Worm (Caenorhabditis elegans) whole organism, L4 larva: ENCODE results near the gene acl-12.

Experiments used
- T20F7.1 ChIP-seq: fragments of 200-800 bp; sonication (Bioruptor generic); optimal IDR thresholded peaks from 2 replicates; lab custom pipeline; 2018; ENCODE audit warnings: mild to moderate bottlenecking, missing genetic modification characterization, missing compliant biosample characterization
- Y105C5A.15 ChIP-seq: fragments of 200-800 bp; sonication (Bioruptor generic); IDR thresholded peaks from 2 replicates; pipeline ENCODE4 v1.3.6; 2022; ENCODE audit warnings: missing genetic modification characterization, missing compliant biosample characterization
- aha-1 ChIP-seq: fragments of 150-350 bp; peaks from one replicate; lab custom pipeline; 2014; ENCODE audit warnings: missing biosample characterization, missing genetic modification characterization
- arid-1 ChIP-seq: fragments of 200-800 bp; sonication (Bioruptor generic); conservative IDR thresholded peaks from 2 replicates; pipeline ENCODE4 v1.3.6; 2022; ENCODE audit warnings: missing genetic modification reagents, missing genetic modification characterization, missing compliant biosample characterization
- ceh-28 ChIP-seq: fragments of 150-350 bp; optimal IDR thresholded peaks from 2 replicates; lab custom pipeline; 2014; ENCODE audit warnings: missing biosample characterization, missing genetic modification reagents, missing genetic modification characterization
- ces-1 ChIP-seq: fragments of 150-350 bp; sonication (generic microtip); optimal IDR thresholded peaks from 4 replicates; lab custom pipeline; 2014; ENCODE audit warnings: missing biosample characterization, missing genetic modification reagents, missing genetic modification characterization
- daf-19 ChIP-seq: fragments of 200-800 bp; sonication (Bioruptor generic); conservative IDR thresholded peaks from 2 replicates; pipeline ENCODE4 v1.3.6; 2022; ENCODE audit warnings: missing genetic modification characterization, missing compliant biosample characterization
- dmd-8 ChIP-seq: fragments of 200-800 bp; sonication (Bioruptor generic); IDR thresholded peaks from 2 replicates; pipeline ENCODE4 v1.3.6; 2022; ENCODE audit warnings: missing genetic modification characterization, missing compliant biosample characterization
- dpl-1 ChIP-seq: fragments of 150-350 bp; optimal IDR thresholded peaks from 2 replicates; lab custom pipeline; 2014; ENCODE audit warnings: missing biosample characterization, missing genetic modification reagents, missing genetic modification characterization
- duxl-1 ChIP-seq: sonication (generic microtip); optimal IDR thresholded peaks from 2 replicates; lab custom pipeline; 2016; ENCODE audit warnings: mild to moderate bottlenecking, missing genetic modification characterization, moderate library complexity, missing compliant biosample characterization; ENCODE audit not compliant: poor library complexity
- dve-1 ChIP-seq: sonication (generic microtip); optimal IDR thresholded peaks from 2 replicates; lab custom pipeline; 2017; ENCODE audit warnings: antibody characterized with exemption, mild to moderate bottlenecking, missing genetic modification characterization, missing compliant biosample characterization; ENCODE audit not compliant: insufficient read depth
- fkh-10 ChIP-seq: fragments of 150-350 bp; optimal IDR thresholded peaks from 2 replicates; lab custom pipeline; 2014; ENCODE audit warnings: missing biosample characterization, missing genetic modification reagents, missing genetic modification characterization
- fos-1 ChIP-seq: fragments of 150-350 bp; optimal IDR thresholded peaks from 2 replicates; lab custom pipeline; 2014; ENCODE audit warnings: missing biosample characterization, missing genetic modification characterization
- hif-1 ChIP-seq, 2 experiments: sonication (generic microtip); optimal IDR thresholded peaks; 2 replicates each; lab custom pipeline; 2016 to 2017; ENCODE audit warnings: missing compliant biosample characterization in 2 of 2, missing genetic modification characterization in 2 of 2, missing genetic modification reagents in 2 of 2, missing genotype in 2 of 2, mild to moderate bottlenecking in 1 of 2
- jun-1 ChIP-seq: fragments of 150-350 bp; optimal IDR thresholded peaks from 2 replicates; lab custom pipeline; 2014; ENCODE audit warnings: missing biosample characterization, missing genetic modification reagents, missing genetic modification characterization
- lim-7 ChIP-seq: fragments of 200-800 bp; sonication (Bioruptor generic); IDR thresholded peaks from 2 replicates; pipeline ENCODE4 v1.3.6; 2022; ENCODE audit warnings: missing genetic modification characterization, missing compliant biosample characterization
- lin-13 ChIP-seq: fragments of 150-350 bp; optimal IDR thresholded peaks from 2 replicates; lab custom pipeline; 2014; ENCODE audit warnings: missing biosample characterization, missing genetic modification reagents, missing genetic modification characterization
- lir-3 ChIP-seq: sonication (generic microtip); optimal IDR thresholded peaks from 2 replicates; lab custom pipeline; 2016; ENCODE audit warnings: mild to moderate bottlenecking, missing genetic modification characterization, missing compliant biosample characterization
- madf-5 ChIP-seq, 2 experiments: fragments of 200-800 bp; sonication (Bioruptor generic); IDR thresholded peaks; 2 replicates each; pipeline ENCODE4 v1.3.6; 2022; ENCODE audit warnings: missing compliant biosample characterization in 2 of 2, missing genetic modification characterization in 2 of 2
- madf-9 ChIP-seq: fragments of 200-800 bp; sonication (Bioruptor generic); conservative IDR thresholded peaks from 2 replicates; pipeline ENCODE4 v1.3.6; 2022; ENCODE audit warnings: missing genetic modification reagents, missing genetic modification characterization, missing compliant biosample characterization
- mep-1 ChIP-seq: fragments of 150-350 bp; sonication (generic microtip); optimal IDR thresholded peaks from 3 replicates; lab custom pipeline; 2014; ENCODE audit warnings: missing biosample characterization, missing genetic modification characterization
- nhr-10 ChIP-seq: fragments of 150-350 bp; optimal IDR thresholded peaks from 2 replicates; lab custom pipeline; 2014; ENCODE audit warnings: missing biosample characterization, missing genetic modification characterization
- nhr-11 ChIP-seq: fragments of 150-350 bp; optimal IDR thresholded peaks from 2 replicates; lab custom pipeline; 2014; ENCODE audit warnings: missing biosample characterization, missing genetic modification characterization
- nhr-237 ChIP-seq: sonication (generic microtip); optimal IDR thresholded peaks from 2 replicates; lab custom pipeline; 2017; ENCODE audit warnings: missing biosample characterization, missing genetic modification characterization
- nhr-25 ChIP-seq: sonication (generic microtip); optimal IDR thresholded peaks from 2 replicates; lab custom pipeline; 2017; ENCODE audit warnings: missing genetic modification characterization, mild to moderate bottlenecking, missing compliant biosample characterization, antibody characterized with exemption, moderate library complexity, borderline replicate concordance; ENCODE audit not compliant: insufficient read depth
- nhr-28 ChIP-seq: fragments of 150-350 bp; optimal IDR thresholded peaks from 2 replicates; lab custom pipeline; 2014; ENCODE audit warnings: missing biosample characterization, missing genetic modification characterization
- nhr-77 ChIP-seq: fragments of 150-350 bp; optimal IDR thresholded peaks from 2 replicates; lab custom pipeline; 2014; ENCODE audit warnings: missing biosample characterization, missing genetic modification characterization
- pha-4 ChIP-seq, 2 experiments: fragments of 150-350 bp in 1 of 2; fragments of 200-800 bp in 1 of 2; sonication (Bioruptor generic) in 1 of 2; IDR thresholded peaks in 1 of 2; optimal IDR thresholded peaks in 1 of 2; 2 replicates each; pipeline versions ENCODE4 v1.3.6 to Lab custom; 2014 to 2022; ENCODE audit warnings: missing genetic modification characterization in 2 of 2, missing genetic modification reagents in 2 of 2, missing biosample characterization in 1 of 2, missing compliant biosample characterization in 1 of 2
- php-3 ChIP-seq: fragments of 200-800 bp; sonication (Bioruptor generic); IDR thresholded peaks from 2 replicates; pipeline ENCODE4 v1.3.6; 2022; ENCODE audit warnings: missing genetic modification reagents, missing genetic modification characterization, missing compliant biosample characterization
- pqm-1 ChIP-seq: sonication (generic microtip); optimal IDR thresholded peaks from 2 replicates; lab custom pipeline; 2017; ENCODE audit warnings: missing biosample characterization, missing genetic modification characterization
- rbr-2 ChIP-seq: sonication (generic microtip); optimal IDR thresholded peaks from 2 replicates; lab custom pipeline; 2016; ENCODE audit warnings: missing genotype, missing genetic modification characterization, missing compliant biosample characterization
- spr-1 ChIP-seq: sonication (generic microtip); optimal IDR thresholded peaks from 2 replicates; lab custom pipeline; 2016; ENCODE audit warnings: mild to moderate bottlenecking, missing genetic modification characterization, missing compliant biosample characterization
- tag-97 ChIP-seq: fragments of 200-800 bp; sonication (Bioruptor generic); IDR thresholded peaks from 2 replicates; pipeline ENCODE4 v1.3.6; 2022; ENCODE audit warnings: missing genetic modification characterization, missing compliant biosample characterization
- tra-1 ChIP-seq: fragments of 200-800 bp; sonication (Bioruptor generic); IDR thresholded peaks from 2 replicates; pipeline ENCODE4 v1.3.6; 2022; ENCODE audit warnings: missing genetic modification reagents, missing genetic modification characterization, missing compliant biosample characterization
- unc-62 ChIP-seq, 3 experiments: fragments of 150-350 bp in 1 of 3; sonication (generic microtip); optimal IDR thresholded peaks in 2 of 3; peaks in 1 of 3; 1 replicate in 1 of 3; 2 replicates in 2 of 3; lab custom pipeline; 2014 to 2017; ENCODE audit warnings: missing biosample characterization in 3 of 3, missing genetic modification characterization in 3 of 3, missing genetic modification reagents in 3 of 3, missing genotype in 1 of 3
- zfp-2 ChIP-seq: sonication (generic microtip); optimal IDR thresholded peaks from 2 replicates; lab custom pipeline; 2016; ENCODE audit warnings: mild to moderate bottlenecking, missing genetic modification characterization, missing compliant biosample characterization
- zip-11 ChIP-seq: fragments of 200-800 bp; sonication (Bioruptor generic); IDR thresholded peaks from 2 replicates; pipeline ENCODE4 v1.3.6; 2022; ENCODE audit warnings: missing genetic modification characterization, missing compliant biosample characterization

acl-12 gene

ce11 chrX:7407749-7408148 lies 34.6 kb downstream of the acl-12 start:
- TF ChIP-seq madf-9 (GFP tag; lab: Robert Waterston, UW), result no peak
- no peak for TF ChIP-seq lim-7 (GFP tag; lab: Robert Waterston, UW)

- TF ChIP-seq Y105C5A.15 (GFP tag; lab: Robert Waterston, UW), result no peak
- no peak for TF ChIP-seq dmd-8 (GFP tag; lab: Robert Waterston, UW)
- TF ChIP-seq nhr-11 (tag; lab: Kevin White, UChicago), result no peak
- no peak for TF ChIP-seq zfp-2
- no peak for TF ChIP-seq spr-1 (tag; lab: Kevin White, UChicago)
- TF ChIP-seq pqm-1, result no peak
- no peak for TF ChIP-seq duxl-1 (tag; lab: Kevin White, UChicago)
- no peak for TF ChIP-seq lim-7 (GFP tag; lab: Robert Waterston, UW)
- no peak for TF ChIP-seq ces-1 (GFP tag; lab: Kevin White, UChicago)
- no peak for TF ChIP-seq php-3 (GFP tag; lab: Robert Waterston, UW)
- no peak for TF ChIP-seq nhr-25 (tag; lab: Kevin White, UChicago)
- no peak for TF ChIP-seq aha-1
These were observed 37.0 kb downstream of the acl-12 start, which contains the start of gene C10A4.3 for ce11 chrX:7405393-7405792. Gene C10A4.3, plus strand, starts transcription at chrX:7405693.

- TF ChIP-seq duxl-1 (tag; lab: Kevin White, UChicago), result no peak
- TF ChIP-seq tag-97 (GFP tag; lab: Robert Waterston, UW), result no peak
- no peak for TF ChIP-seq tra-1 (GFP tag; lab: Robert Waterston, UW)
- no peak for TF ChIP-seq ces-1 (GFP tag; lab: Kevin White, UChicago)
- no peak for TF ChIP-seq rbr-2
- peak in 1 of 2 experiments; percentile 74 for TF ChIP-seq unc-62 (GFP tag; optimal IDR thresholded peaks at IDR 0.05 in 1 of 2; lab: Kevin White, UChicago)
- TF ChIP-seq unc-62 (tag; optimal IDR thresholded peaks at IDR 0.05; lab: Kevin White, UChicago), result no peak
- TF ChIP-seq aha-1, result peak; percentile 91
- TF ChIP-seq jun-1 (tag; lab: Kevin White, UChicago), result no peak
- TF ChIP-seq ceh-28 (tag; lab: Kevin White, UChicago), result no peak
These were observed 37.8 kb downstream of the acl-12 start for ce11 chrX:7404551-7404950.

DNA sequence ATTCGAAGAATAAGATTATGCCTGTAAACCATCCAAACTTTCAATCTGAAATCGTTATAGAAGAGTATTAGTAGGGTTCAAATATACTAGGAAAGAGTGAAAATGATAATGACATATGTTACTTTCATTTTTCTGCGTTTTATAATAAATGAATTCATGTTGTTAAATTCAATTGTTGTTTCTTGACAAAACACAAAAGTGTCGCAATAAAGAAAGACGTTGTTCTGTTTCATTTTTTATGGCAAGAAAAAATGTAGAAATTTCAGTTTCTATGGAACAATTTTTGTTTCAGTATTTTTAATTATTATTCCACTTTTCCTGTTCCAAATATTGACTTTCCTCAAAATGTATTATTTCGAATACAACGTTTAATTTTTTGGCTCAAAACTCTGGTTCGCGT lies 41.6 kb downstream of the acl-12 start, which contains the start of gene C10A4.4:
Gene C10A4.4 (plus strand): TSS at position 301 of the 400 bp plus-strand sequence.
- TF ChIP-seq nhr-28 (tag; lab: Kevin White, UChicago) (no peak), pha-4 (GFP tag; IDR thresholded peaks at IDR 0.05; lab: Robert Waterston, UW) (no peak), pha-4 (tag; optimal IDR thresholded peaks at IDR 0.05; lab: Kevin White, UChicago) (no peak), madf-5 (GFP tag; IDR thresholded peaks at IDR 0.05; lab: Robert Waterston, UW) (no peak), nhr-10 (no peak), mep-1 (tag; lab: Kevin White, UChicago) (no peak), jun-1 (tag; lab: Kevin White, UChicago) (no peak), fos-1 (tag; lab: Kevin White, UChicago) (no peak), lir-3 (tag; lab: Kevin White, UChicago) (no peak), hif-1 (tag; optimal IDR thresholded peaks at IDR 0.05; lab: Kevin White, UChicago) (no peak)
- TF ChIP-seq, all 104 proteins: peak for 0

ce11 chrX:7398584-7398983 lies 43.8 kb downstream of the acl-12 start, which contains the start of gene C10A4.10:
Gene C10A4.10, plus strand, starts transcription at chrX:7398884.
- TF ChIP-seq mep-1 (tag; lab: Kevin White, UChicago) (no peak), nhr-77 (no peak), T20F7.1 (no peak), nhr-237 (tag; lab: Kevin White, UChicago) (no peak), zip-11 (GFP tag; lab: Robert Waterston, UW) (no peak), dve-1 (tag; lab: Kevin White, UChicago) (no peak), dpl-1 (GFP tag; lab: Kevin White, UChicago) (no peak), lin-13 (GFP tag; lab: Kevin White, UChicago) (no peak), fkh-10 (no peak), tra-1 (GFP tag; lab: Robert Waterston, UW) (no peak), arid-1 (no peak), daf-19 (GFP tag; lab: Robert Waterston, UW) (no peak)
